Fruit fly (Drosophila melanogaster) whole organism, embryonic: Measurements from ENCODE around the gene CG17239.

Source experiments
- Atf6 ChIP-seq: fragments of 200-800 bp; sonication (Bioruptor generic); IDR thresholded peaks from 2 replicates; pipeline ENCODE4 v1.3.6; 2022; ENCODE audit warnings: missing biosample characterization, missing genetic modification characterization
- CG10274 ChIP-seq: fragments of 200-800 bp; sonication (Bioruptor generic); optimal IDR thresholded peaks from 3 replicates; lab custom pipeline; 2017; ENCODE audit warnings: missing biosample characterization, mild to moderate bottlenecking, missing genetic modification characterization
- CG11695 ChIP-seq: fragments of 200-800 bp; sonication (Bioruptor generic); IDR thresholded peaks from 3 replicates; pipeline ENCODE4 v1.3.6; 2022; ENCODE audit warnings: missing biosample characterization, missing genetic modification characterization
- CG18764 ChIP-seq: fragments of 200-800 bp; sonication (Bioruptor generic); optimal IDR thresholded peaks from 3 replicates; lab custom pipeline; 2016; ENCODE audit warnings: missing biosample characterization, missing genetic modification characterization
- CG30020 ChIP-seq: fragments of 200-800 bp; optimal IDR thresholded peaks from 2 replicates; lab custom pipeline; 2019; ENCODE audit warnings: missing biosample characterization, mild to moderate bottlenecking, missing genetic modification characterization, moderate library complexity
- CG31441 ChIP-seq: fragments of 200-800 bp; sonication (Bioruptor generic); IDR thresholded peaks from 2 replicates; pipeline ENCODE4 v1.3.6; 2022; ENCODE audit warnings: missing biosample characterization, missing genetic modification characterization
- CG34224 ChIP-seq: fragments of 200-800 bp; sonication (Bioruptor generic); IDR thresholded peaks from 3 replicates; pipeline ENCODE4 v1.3.6; 2022; ENCODE audit warnings: missing biosample characterization, missing genetic modification characterization; ENCODE audit not compliant: partially characterized antibody
- CG4360 ChIP-seq: fragments of 200-800 bp; sonication (Bioruptor generic); IDR thresholded peaks from 2 replicates; pipeline ENCODE4 v1.3.6; 2022; ENCODE audit warnings: missing biosample characterization, missing genetic modification characterization
- CG4404 ChIP-seq: fragments of 200-800 bp; sonication (Bioruptor generic); IDR thresholded peaks from 2 replicates; pipeline ENCODE4 v1.3.6; 2022; ENCODE audit warnings: missing biosample characterization, missing genetic modification characterization
- CG8478 ChIP-seq: fragments of >200 bp; optimal IDR thresholded peaks from 2 replicates; lab custom pipeline; 2018
- CG8944 ChIP-seq: fragments of 200-800 bp; sonication (Bioruptor generic); optimal IDR thresholded peaks from 3 replicates; lab custom pipeline; 2016; ENCODE audit warnings: missing biosample characterization, missing genetic modification characterization
- CG9932 ChIP-seq: fragments of 200-800 bp; sonication (Bioruptor generic); IDR thresholded peaks from 2 replicates; pipeline ENCODE4 v1.3.6; 2022; ENCODE audit warnings: missing biosample characterization, missing genetic modification characterization
- D19A ChIP-seq: fragments of 200-800 bp; optimal IDR thresholded peaks from 3 replicates; lab custom pipeline; 2019; ENCODE audit warnings: missing biosample characterization, mild to moderate bottlenecking, missing genetic modification characterization, moderate library complexity
- Dad ChIP-seq: fragments of 200-800 bp; sonication (Bioruptor generic); optimal IDR thresholded peaks from 3 replicates; lab custom pipeline; 2016; ENCODE audit warnings: missing biosample characterization, missing genetic modification characterization
- Drgx ChIP-seq: fragments of 200-800 bp; sonication (Bioruptor generic); IDR thresholded peaks from 2 replicates; pipeline ENCODE4 v1.3.6; 2022; ENCODE audit warnings: missing biosample characterization, missing genetic modification characterization
- H15 ChIP-seq: fragments of 200-800 bp; sonication (Bioruptor generic); IDR thresholded peaks from 3 replicates; pipeline ENCODE4 v1.3.6; 2022; ENCODE audit warnings: missing biosample characterization, missing genetic modification characterization
- MESR4 ChIP-seq: fragments of 200-800 bp; sonication (Bioruptor generic); optimal IDR thresholded peaks from 2 replicates; lab custom pipeline; 2018; ENCODE audit warnings: missing biosample characterization, mild to moderate bottlenecking, missing genetic modification characterization, moderate library complexity
- Sox102F ChIP-seq: fragments of 200-800 bp; sonication (Bioruptor generic); optimal IDR thresholded peaks from 2 replicates; lab custom pipeline; 2018; ENCODE audit warnings: missing biosample characterization, mild to moderate bottlenecking, missing genetic modification characterization, moderate library complexity
- Tbp ChIP-seq: fragments of >200 bp; optimal IDR thresholded peaks from 2 replicates; lab custom pipeline; 2018; ENCODE audit warnings: missing biosample characterization, missing genetic modification characterization
- Trl ChIP-seq, 3 experiments: fragments of >200 bp in 2 of 3; fragments of 200-800 bp in 1 of 3; sonication (Bioruptor generic) in 1 of 3; optimal IDR thresholded peaks; 2 replicates in 1 of 3; 3 replicates in 2 of 3; lab custom pipeline; 2016 to 2017; ENCODE audit warnings: missing biosample characterization in 1 of 3, missing genetic modification characterization in 1 of 3
- Vsx1 ChIP-seq: fragments of 200-800 bp; sonication (Bioruptor generic); optimal IDR thresholded peaks from 2 replicates; lab custom pipeline; 2017; ENCODE audit warnings: missing biosample characterization, mild to moderate bottlenecking, missing genetic modification characterization, missing genetic modification reagents
- ab ChIP-seq: fragments of 200-800 bp; sonication (Bioruptor generic); optimal IDR thresholded peaks from 2 replicates; lab custom pipeline; 2016; ENCODE audit warnings: missing biosample characterization, missing genetic modification characterization
- ash1 ChIP-seq: fragments of 200-800 bp; sonication (Bioruptor generic); optimal IDR thresholded peaks from 2 replicates; lab custom pipeline; 2018; ENCODE audit warnings: missing biosample characterization, mild to moderate bottlenecking, missing genetic modification characterization
- bigmax ChIP-seq: fragments of 200-800 bp; sonication (Bioruptor generic); optimal IDR thresholded peaks from 2 replicates; lab custom pipeline; 2018; ENCODE audit warnings: missing biosample characterization, mild to moderate bottlenecking, missing genetic modification characterization
- caup ChIP-seq: fragments of 200-800 bp; sonication (Bioruptor generic); optimal IDR thresholded peaks from 3 replicates; lab custom pipeline; 2017; ENCODE audit warnings: missing biosample characterization, mild to moderate bottlenecking, missing genetic modification characterization, moderate library complexity; ENCODE audit not compliant: severe bottlenecking
- croc ChIP-seq: fragments of 200-800 bp; sonication (Bioruptor generic); conservative IDR thresholded peaks from 3 replicates; pipeline ENCODE4 v1.3.6; 2022; ENCODE audit warnings: missing biosample characterization, missing genetic modification characterization
- dan ChIP-seq: fragments of 200-800 bp; sonication (Bioruptor generic); IDR thresholded peaks from 2 replicates; pipeline ENCODE4 v1.3.6; 2022; ENCODE audit warnings: missing biosample characterization, missing genetic modification characterization
- danr ChIP-seq: fragments of 200-800 bp; sonication (Bioruptor generic); IDR thresholded peaks from 2 replicates; pipeline ENCODE4 v1.3.6; 2022; ENCODE audit warnings: missing biosample characterization, missing genetic modification characterization
- dati ChIP-seq: fragments of 200-800 bp; sonication (Bioruptor generic); IDR thresholded peaks from 2 replicates; pipeline ENCODE4 v1.3.6; 2022; ENCODE audit warnings: missing biosample characterization, missing genetic modification characterization
- ems ChIP-seq: fragments of 200-800 bp; sonication (Bioruptor generic); optimal IDR thresholded peaks from 3 replicates; lab custom pipeline; 2016; ENCODE audit warnings: missing biosample characterization, missing genetic modification characterization
- eve ChIP-seq, 2 experiments: fragments of >200 bp; optimal IDR thresholded peaks; 2 replicates each; lab custom pipeline; 2017; ENCODE audit warnings: missing biosample characterization in 2 of 2, missing genetic modification characterization in 2 of 2
- fd64A ChIP-seq: fragments of 200-800 bp; sonication (Bioruptor generic); optimal IDR thresholded peaks from 3 replicates; lab custom pipeline; 2018; ENCODE audit warnings: missing biosample characterization, mild to moderate bottlenecking, missing genetic modification characterization
- gsb ChIP-seq: fragments of 200-800 bp; sonication (Bioruptor generic); IDR thresholded peaks from 2 replicates; pipeline ENCODE4 v1.3.6; 2022; ENCODE audit warnings: missing biosample characterization, missing genetic modification characterization
- gt ChIP-seq: fragments of 200-800 bp; sonication (Bioruptor generic); IDR thresholded peaks from 2 replicates; pipeline ENCODE4 v1.3.6; 2022; ENCODE audit warnings: missing biosample characterization, missing genetic modification characterization
- ham ChIP-seq: fragments of 200-800 bp; sonication (Bioruptor generic); IDR thresholded peaks from 2 replicates; pipeline ENCODE4 v1.3.6; 2022; ENCODE audit warnings: missing biosample characterization, missing genetic modification characterization
- insv ChIP-seq, 2 experiments: fragments of 200-800 bp; sonication (Bioruptor generic); optimal IDR thresholded peaks; 3 replicates each; lab custom pipeline; 2016 to 2018; ENCODE audit warnings: missing biosample characterization in 2 of 2, missing genetic modification characterization in 2 of 2
- oc ChIP-seq: fragments of 200-800 bp; sonication (Bioruptor generic); optimal IDR thresholded peaks from 2 replicates; lab custom pipeline; 2018; ENCODE audit warnings: missing biosample characterization, mild to moderate bottlenecking, missing genetic modification characterization, moderate library complexity
- otp ChIP-seq: fragments of 200-800 bp; sonication (Bioruptor generic); IDR thresholded peaks from 3 replicates; pipeline ENCODE4, ENCODE4 v1.3.6; 2022; ENCODE audit warnings: missing biosample characterization, missing genetic modification characterization
- pan ChIP-seq, 4 experiments: fragments of >200 bp in 3 of 4; fragments of 200-800 bp in 1 of 4; sonication (Bioruptor generic) in 1 of 4; optimal IDR thresholded peaks in 3 of 4; IDR thresholded peaks in 1 of 4; 2 replicates each; pipeline versions ENCODE4 v1.3.6 to Lab custom; 2017 to 2022; ENCODE audit warnings: missing biosample characterization in 2 of 4, missing genetic modification characterization in 2 of 4, mixed read lengths in 1 of 4
- pho ChIP-seq: fragments of 200-800 bp; sonication (Bioruptor generic); optimal IDR thresholded peaks from 2 replicates; lab custom pipeline; 2016; ENCODE audit warnings: missing biosample characterization, missing genetic modification characterization
- phol ChIP-seq: fragments of 200-800 bp; sonication (Bioruptor generic); optimal IDR thresholded peaks from 3 replicates; lab custom pipeline; 2018; ENCODE audit warnings: missing biosample characterization, mild to moderate bottlenecking, missing genetic modification characterization, moderate library complexity
- pros ChIP-seq: fragments of 200-800 bp; sonication (Bioruptor generic); optimal IDR thresholded peaks from 3 replicates; lab custom pipeline; 2019; ENCODE audit warnings: missing biosample characterization, mild to moderate bottlenecking, missing genetic modification characterization, moderate library complexity
- sc ChIP-seq, 3 experiments: fragments of >200 bp in 2 of 3; fragments of 200-800 bp in 1 of 3; sonication (Bioruptor generic) in 1 of 3; optimal IDR thresholded peaks; 2 replicates in 2 of 3; 3 replicates in 1 of 3; lab custom pipeline; 2017; ENCODE audit warnings: mild to moderate bottlenecking in 1 of 3, missing biosample characterization in 1 of 3, missing genetic modification characterization in 1 of 3, missing genetic modification reagents in 1 of 3
- sim ChIP-seq: fragments of 200-800 bp; sonication (Bioruptor generic); IDR thresholded peaks from 2 replicates; pipeline ENCODE4 v1.3.6; 2022; ENCODE audit warnings: missing biosample characterization, missing genetic modification characterization
- slp2 ChIP-seq: fragments of 200-800 bp; sonication (Bioruptor generic); optimal IDR thresholded peaks from 2 replicates; lab custom pipeline; 2016; ENCODE audit warnings: missing biosample characterization, missing genetic modification characterization
- sqz ChIP-seq: fragments of 200-800 bp; sonication (Bioruptor generic); optimal IDR thresholded peaks from 3 replicates; lab custom pipeline; 2018; ENCODE audit warnings: missing biosample characterization, mild to moderate bottlenecking, missing genetic modification characterization
- tin ChIP-seq: fragments of 200-800 bp; sonication (Bioruptor generic); optimal IDR thresholded peaks from 3 replicates; lab custom pipeline; 2016; ENCODE audit warnings: missing biosample characterization, missing genetic modification characterization
- toy ChIP-seq: fragments of 200-800 bp; sonication (Bioruptor generic); IDR thresholded peaks from 2 replicates; pipeline ENCODE4 v1.3.6; 2022; ENCODE audit warnings: missing biosample characterization, missing genetic modification characterization
- usp ChIP-seq: fragments of >200 bp; optimal IDR thresholded peaks from 2 replicates; lab custom pipeline; 2017; ENCODE audit warnings: missing biosample characterization, missing genetic modification characterization
- wek ChIP-seq: fragments of 200-800 bp; sonication (Bioruptor generic); optimal IDR thresholded peaks from 3 replicates; lab custom pipeline; 2018; ENCODE audit warnings: missing biosample characterization, mild to moderate bottlenecking, missing genetic modification characterization, moderate library complexity

Gene CG17239

dm6 chr2L:2221649-2222150 lies 30.4 kb downstream of the CG17239 start (continued):
- TF ChIP-seq sc (optimal IDR thresholded peaks at IDR 0.05; lab: Kevin White, UChicago) (no peak), sc (GFP tag; optimal IDR thresholded peaks at IDR 0.05; lab: Kevin White, UChicago) (peak; percentile 93), CG31441 (peak; percentile 94), Tbp (no peak), insv (GFP tag; optimal IDR thresholded peaks at IDR 0.05; lab: Kevin White, UChicago) (peak in 1 of 2 experiments; percentile 57), Atf6 (GFP tag; lab: Robert Waterston, UW) (peak; percentile 99), CG4404 (GFP tag; lab: Robert Waterston, UW) (peak; percentile 90), otp (GFP tag; lab: Robert Waterston, UW) (peak; percentile 98), wek (peak; percentile 84), MESR4 (GFP tag; lab: Kevin White, UChicago) (peak; percentile 68), CG9932 (peak; percentile 99), danr (peak; percentile 96), Sox102F (GFP tag; lab: Kevin White, UChicago) (peak; percentile 97), CG8478 (lab: Kevin White, UChicago) (no peak), CG18764 (GFP tag; lab: Kevin White, UChicago) (peak; percentile 93), ab (GFP tag; lab: Kevin White, UChicago) (peak; percentile 93), Drgx (GFP tag; lab: Robert Waterston, UW) (peak; percentile 99), phol (peak; percentile 92), Dad (GFP tag; lab: Kevin White, UChicago) (peak; percentile 92), bigmax (GFP tag; lab: Kevin White, UChicago) (peak; percentile 65), gt (GFP tag; lab: Robert Waterston, UW) (peak; percentile 91), Vsx1 (GFP tag; lab: Kevin White, UChicago) (peak; percentile 85), croc (peak; percentile 91), H15 (GFP tag; lab: Robert Waterston, UW) (peak; percentile 96), fd64A (peak; percentile 90), toy (peak; percentile 95), ems (GFP tag; lab: Kevin White, UChicago) (peak; percentile 94), dan (GFP tag; lab: Robert Waterston, UW) (peak; percentile 85), oc (tag; lab: Kevin White, UChicago) (peak; percentile 93), ham (GFP tag; lab: Robert Waterston, UW) (peak; percentile 96), pan (optimal IDR thresholded peaks at IDR 0.05; lab: Kevin White, UChicago) (no peak), pan (GFP tag; optimal IDR thresholded peaks at IDR 0.05 in 1 of 2, IDR thresholded peaks at IDR 0.05 in 1 of 2) (peak in 1 of 2 experiments; percentile 98), CG10274 (GFP tag; lab: Kevin White, UChicago) (peak; percentile 83), sqz (GFP tag; lab: Kevin White, UChicago) (peak; percentile 78), slp2 (GFP tag; lab: Kevin White, UChicago) (peak; percentile 90), ash1 (GFP tag; lab: Kevin White, UChicago) (peak; percentile 76), pros (no peak), caup (GFP tag; lab: Kevin White, UChicago) (peak; percentile 96), CG34224 (no peak), CG11695 (peak; percentile 98), CG8944 (peak; percentile 94), usp (GFP tag; lab: Kevin White, UChicago) (no peak), gsb (GFP tag; lab: Robert Waterston, UW) (peak; percentile 97), pho (peak; percentile 97), eve (GFP tag; optimal IDR thresholded peaks at IDR 0.05; lab: Kevin White, UChicago) (peak in 1 of 2 experiments; percentile 4), CG30020 (tag; lab: Kevin White, UChicago) (peak; percentile 76), sim (GFP tag; lab: Robert Waterston, UW) (peak; percentile 93), CG4360 (GFP tag; lab: Robert Waterston, UW) (peak; percentile 80), dati (peak; percentile 92), D19A (peak; percentile 89), tin (GFP tag; lab: Kevin White, UChicago) (peak; percentile 93), Trl (optimal IDR thresholded peaks at IDR 0.05; lab: Kevin White, UChicago) (peak; percentile 56 to 92), Trl (GFP tag; optimal IDR thresholded peaks at IDR 0.05; lab: Kevin White, UChicago) (peak; percentile 87)
